Worm (Caenorhabditis elegans) whole organism, L3 larva: Measurements from ENCODE around the gene marc-5.

Source experiments
- R02D3.7 ChIP-seq: fragments of 150-350 bp; optimal IDR thresholded peaks from 2 replicates; lab custom pipeline; 2014; ENCODE audit warnings: missing biosample characterization, missing genetic modification characterization
- ZK546.5 ChIP-seq: sonication (generic microtip); optimal IDR thresholded peaks from 2 replicates; lab custom pipeline; 2017; ENCODE audit warnings: missing biosample characterization, missing genetic modification characterization
- aly-2 ChIP-seq: fragments of 150-350 bp; optimal IDR thresholded peaks from 2 replicates; lab custom pipeline; 2014; ENCODE audit warnings: missing biosample characterization, missing genetic modification characterization
- ceh-16 ChIP-seq: sonication (generic microtip); optimal IDR thresholded peaks from 2 replicates; lab custom pipeline; 2017; ENCODE audit warnings: missing biosample characterization, missing genetic modification characterization
- ceh-28 ChIP-seq: fragments of 150-350 bp; optimal IDR thresholded peaks from 2 replicates; lab custom pipeline; 2014; ENCODE audit warnings: missing biosample characterization, missing genetic modification reagents, missing genetic modification characterization
- ceh-82 ChIP-seq: fragments of 150-350 bp; optimal IDR thresholded peaks from 2 replicates; lab custom pipeline; 2014; ENCODE audit warnings: missing biosample characterization, missing genetic modification characterization
- ceh-9 ChIP-seq: sonication (generic microtip); optimal IDR thresholded peaks from 2 replicates; lab custom pipeline; 2018; ENCODE audit warnings: missing biosample characterization, missing genetic modification characterization
- daf-12 ChIP-seq: fragments of 150-350 bp; optimal IDR thresholded peaks from 2 replicates; lab custom pipeline; 2014; ENCODE audit warnings: missing biosample characterization, missing genetic modification reagents, missing genetic modification characterization
- elt-1 ChIP-seq: fragments of 150-350 bp; optimal IDR thresholded peaks from 2 replicates; lab custom pipeline; 2014; ENCODE audit warnings: missing biosample characterization, missing genetic modification characterization
- elt-2 ChIP-seq: sonication (generic microtip); optimal IDR thresholded peaks from 2 replicates; lab custom pipeline; 2016; ENCODE audit warnings: missing genetic modification reagents, mild to moderate bottlenecking, missing genetic modification characterization, missing compliant biosample characterization
- fkh-10 ChIP-seq: sonication (generic microtip); optimal IDR thresholded peaks from 2 replicates; lab custom pipeline; 2017; ENCODE audit warnings: missing biosample characterization, missing genetic modification reagents, missing genetic modification characterization
- fos-1 ChIP-seq: fragments of 150-350 bp; optimal IDR thresholded peaks from 2 replicates; lab custom pipeline; 2014; ENCODE audit warnings: missing biosample characterization, missing genetic modification characterization
- jun-1 ChIP-seq: fragments of 150-350 bp; optimal IDR thresholded peaks from 2 replicates; lab custom pipeline; 2014; ENCODE audit warnings: missing biosample characterization, missing genetic modification reagents, missing genetic modification characterization
- lin-15B ChIP-seq: fragments of 150-350 bp; optimal IDR thresholded peaks from 2 replicates; lab custom pipeline; 2014; ENCODE audit warnings: missing biosample characterization, missing genetic modification characterization
- lin-39 ChIP-seq: fragments of 150-350 bp; optimal IDR thresholded peaks from 2 replicates; lab custom pipeline; 2018; ENCODE audit warnings: missing biosample characterization, missing genetic modification reagents, missing genetic modification characterization
- lsy-12 ChIP-seq: sonication (generic microtip); optimal IDR thresholded peaks from 2 replicates; lab custom pipeline; 2016; ENCODE audit warnings: mild to moderate bottlenecking, missing genetic modification characterization, missing compliant biosample characterization
- mdl-1 ChIP-seq: fragments of 150-350 bp; optimal IDR thresholded peaks from 2 replicates; lab custom pipeline; 2014; ENCODE audit warnings: missing biosample characterization, missing genetic modification characterization
- mml-1 ChIP-seq: fragments of 150-350 bp; sonication (generic microtip); optimal IDR thresholded peaks from 3 replicates; lab custom pipeline; 2014; ENCODE audit warnings: missing biosample characterization, missing genetic modification characterization
- nfya-1 ChIP-seq: sonication (generic microtip); optimal IDR thresholded peaks from 2 replicates; lab custom pipeline; 2017; ENCODE audit warnings: missing genetic modification characterization, mild to moderate bottlenecking, missing compliant biosample characterization, antibody characterized with exemption, moderate library complexity; ENCODE audit not compliant: insufficient read depth
- nhr-11 ChIP-seq: fragments of 150-350 bp; optimal IDR thresholded peaks from 2 replicates; lab custom pipeline; 2014; ENCODE audit warnings: missing biosample characterization, missing genetic modification characterization
- nhr-12 ChIP-seq: fragments of 150-350 bp; optimal IDR thresholded peaks from 2 replicates; lab custom pipeline; 2014; ENCODE audit warnings: missing biosample characterization, missing genetic modification characterization
- nhr-23 ChIP-seq: fragments of 150-350 bp; optimal IDR thresholded peaks from 2 replicates; lab custom pipeline; 2014; ENCODE audit warnings: missing biosample characterization, missing genetic modification reagents, missing genetic modification characterization
- nhr-237 ChIP-seq: fragments of 150-350 bp; optimal IDR thresholded peaks from 2 replicates; lab custom pipeline; 2014; ENCODE audit warnings: missing biosample characterization, missing genetic modification characterization
- nhr-25 ChIP-seq: sonication (generic microtip); optimal IDR thresholded peaks from 2 replicates; lab custom pipeline; 2017; ENCODE audit warnings: missing biosample characterization, missing genetic modification characterization
- nhr-28 ChIP-seq: fragments of 150-350 bp; optimal IDR thresholded peaks from 2 replicates; lab custom pipeline; 2014; ENCODE audit warnings: missing biosample characterization, missing genetic modification characterization
- nhr-43 ChIP-seq: sonication (generic microtip); optimal IDR thresholded peaks from 2 replicates; lab custom pipeline; 2016; ENCODE audit warnings: mild to moderate bottlenecking, missing genetic modification characterization, missing compliant biosample characterization; ENCODE audit not compliant: poor library complexity, severe bottlenecking
- nhr-67 ChIP-seq: fragments of 150-350 bp; optimal IDR thresholded peaks from 2 replicates; lab custom pipeline; 2014; ENCODE audit warnings: missing biosample characterization, missing genetic modification characterization
- nhr-76 ChIP-seq: fragments of 150-350 bp; sonication (generic microtip); optimal IDR thresholded peaks from 5 replicates; lab custom pipeline; 2014; ENCODE audit warnings: missing biosample characterization, missing genetic modification characterization
- nhr-77 ChIP-seq: fragments of 150-350 bp; optimal IDR thresholded peaks from 2 replicates; lab custom pipeline; 2014; ENCODE audit warnings: missing biosample characterization, missing genetic modification characterization
- pha-4 ChIP-seq: fragments of 150-350 bp; optimal IDR thresholded peaks from 2 replicates; lab custom pipeline; 2014; ENCODE audit warnings: missing biosample characterization, missing genetic modification reagents, missing genetic modification characterization
- pqm-1 ChIP-seq: fragments of 150-350 bp; optimal IDR thresholded peaks from 2 replicates; lab custom pipeline; 2017; ENCODE audit warnings: missing biosample characterization, missing genetic modification characterization, inconsistent platforms
- sea-2 ChIP-seq: fragments of 150-350 bp; sonication (generic microtip); optimal IDR thresholded peaks from 4 replicates; lab custom pipeline; 2014; ENCODE audit warnings: missing biosample characterization, missing genetic modification reagents, missing genetic modification characterization
- skn-1 ChIP-seq: fragments of 150-350 bp; optimal IDR thresholded peaks from 2 replicates; lab custom pipeline; 2014; ENCODE audit warnings: missing biosample characterization, missing genetic modification characterization
- snpc-4 ChIP-seq: fragments of 150-350 bp; optimal IDR thresholded peaks from 2 replicates; lab custom pipeline; 2014; ENCODE audit warnings: missing biosample characterization, missing genetic modification characterization
- tbx-2 ChIP-seq: sonication (generic microtip); optimal IDR thresholded peaks from 2 replicates; lab custom pipeline; 2016; ENCODE audit warnings: mild to moderate bottlenecking, missing genetic modification characterization, missing compliant biosample characterization
- unc-39 ChIP-seq: sonication (generic microtip); optimal IDR thresholded peaks from 4 replicates; lab custom pipeline; 2017; ENCODE audit warnings: missing biosample characterization, missing genetic modification characterization
- unc-62 ChIP-seq: fragments of 150-350 bp; sonication (generic microtip); optimal IDR thresholded peaks from 4 replicates; lab custom pipeline; 2014; ENCODE audit warnings: missing biosample characterization, missing genetic modification reagents, missing genetic modification characterization
- zag-1 ChIP-seq: fragments of 150-350 bp; optimal IDR thresholded peaks from 2 replicates; lab custom pipeline; 2014; ENCODE audit warnings: missing biosample characterization, missing genetic modification characterization
- ztf-11 ChIP-seq: fragments of 150-350 bp; optimal IDR thresholded peaks from 2 replicates; lab custom pipeline; 2014; ENCODE audit warnings: missing biosample characterization, missing genetic modification characterization
- ztf-4 ChIP-seq: fragments of 150-350 bp; optimal IDR thresholded peaks from 2 replicates; lab custom pipeline; 2014; ENCODE audit warnings: missing biosample characterization, missing genetic modification characterization

marc-5 gene

ce11 chrII:12339152-12339551, 40.2 kb downstream of the marc-5 start (continued):
- TF ChIP-seq ztf-11 (no peak), skn-1 (peak; percentile 67), lin-15B (tag; lab: Kevin White, UChicago) (peak; percentile 58), ceh-82 (tag; lab: Kevin White, UChicago) (no peak), pqm-1 (tag; lab: Kevin White, UChicago) (peak; percentile 29), nhr-77 (tag; lab: Kevin White, UChicago) (no peak), nhr-25 (peak; percentile 63), nhr-11 (no peak), nhr-76 (tag; lab: Kevin White, UChicago) (no peak), jun-1 (no peak), elt-2 (tag; lab: Kevin White, UChicago) (peak; percentile 43), mml-1 (tag; lab: Kevin White, UChicago) (no peak), sea-2 (GFP tag; lab: Kevin White, UChicago) (no peak), lsy-12 (tag; lab: Kevin White, UChicago) (no peak), nfya-1 (tag; lab: Kevin White, UChicago) (peak; percentile 100), elt-1 (no peak), nhr-237 (tag; lab: Kevin White, UChicago) (no peak), lin-39 (tag; lab: Kevin White, UChicago) (peak; percentile 68)

- no peak for TF ChIP-seq ZK546.5
- no peak for TF ChIP-seq lin-15B (tag; lab: Kevin White, UChicago)
- TF ChIP-seq daf-12: no peak
- no peak for TF ChIP-seq nhr-67 (tag; lab: Kevin White, UChicago)
- TF ChIP-seq nhr-43 (tag; lab: Kevin White, UChicago): no peak
- no peak for TF ChIP-seq nfya-1 (tag; lab: Kevin White, UChicago)
- TF ChIP-seq mdl-1: no peak
- TF ChIP-seq unc-62 (GFP tag; lab: Kevin White, UChicago): no peak
- no peak for TF ChIP-seq sea-2 (GFP tag; lab: Kevin White, UChicago)
- no peak for TF ChIP-seq snpc-4 (tag; lab: Kevin White, UChicago)
- TF ChIP-seq pha-4: no peak
- no peak for TF ChIP-seq aly-2 (tag; lab: Kevin White, UChicago)
- TF ChIP-seq zag-1: no peak
- no peak for TF ChIP-seq ztf-4 (tag; lab: Kevin White, UChicago)
- no peak for TF ChIP-seq nhr-28
- TF ChIP-seq lsy-12 (tag; lab: Kevin White, UChicago): no peak
- no peak for TF ChIP-seq nhr-12 (tag; lab: Kevin White, UChicago)
- TF ChIP-seq ceh-16: no peak
- no peak for TF ChIP-seq jun-1
- TF ChIP-seq, all 47 proteins: peak for 0
These were observed 43.9 kb downstream of the marc-5 start, which contains the start of gene sre-52 for ce11 chrII:12335430-12335829. Gene sre-52, plus strand, starts transcription at chrII:12335730.

ce11 chrII:12332624-12333023, 46.7 kb downstream of the marc-5 start, which contains the start of gene sre-54:
Gene sre-54, plus strand, starts transcription at chrII:12332924.
- TF ChIP-seq nhr-43 (tag; lab: Kevin White, UChicago) (no peak), fos-1 (tag; lab: Kevin White, UChicago) (no peak), fkh-10 (no peak), R02D3.7 (no peak), skn-1 (no peak)

- TF ChIP-seq sea-2 (GFP tag; lab: Kevin White, UChicago): no peak
- no peak for TF ChIP-seq nhr-23 (tag; lab: Kevin White, UChicago)
- TF ChIP-seq snpc-4 (tag; lab: Kevin White, UChicago): no peak
- TF ChIP-seq pha-4: no peak
- TF ChIP-seq jun-1: no peak
- TF ChIP-seq elt-1: no peak
- TF ChIP-seq nhr-25: no peak
- TF ChIP-seq ceh-9 (tag; lab: Kevin White, UChicago): no peak
- no peak for TF ChIP-seq ztf-11
- no peak for TF ChIP-seq ceh-28 (tag; lab: Kevin White, UChicago)
- no peak for TF ChIP-seq unc-39 (tag; lab: Kevin White, UChicago)
- no peak for TF ChIP-seq tbx-2 (tag; lab: Kevin White, UChicago)
These were observed 50.3 kb downstream of the marc-5 start, which contains the start of gene sre-55 for ce11 chrII:12328994-12329393. Gene sre-55, plus strand, starts transcription at chrII:12329294.
